Fruit fly (Drosophila melanogaster) whole organism, embryonic: Measurements from ENCODE around the gene cmb.

ENCODE experiments used
- Bteb2 ChIP-seq: fragments of 200-800 bp; sonication (Bioruptor generic); optimal IDR thresholded peaks from 2 replicates; lab custom pipeline; 2016; ENCODE audit warnings: missing biosample characterization, missing genetic modification characterization
- C15 ChIP-seq: fragments of 200-800 bp; sonication (Bioruptor generic); IDR thresholded peaks from 3 replicates; pipeline ENCODE4 v1.3.6; 2022; ENCODE audit warnings: missing biosample characterization, missing genetic modification characterization
- CG10274 ChIP-seq: fragments of 200-800 bp; sonication (Bioruptor generic); optimal IDR thresholded peaks from 3 replicates; lab custom pipeline; 2017; ENCODE audit warnings: missing biosample characterization, mild to moderate bottlenecking, missing genetic modification characterization
- CG10321 ChIP-seq: fragments of 200-800 bp; sonication (Bioruptor generic); IDR thresholded peaks from 2 replicates; pipeline ENCODE4 v1.3.6; 2022; ENCODE audit warnings: missing biosample characterization, missing genetic modification characterization
- CG11456 ChIP-seq: fragments of 200-800 bp; sonication (Bioruptor generic); IDR thresholded peaks from 3 replicates; pipeline ENCODE4 v1.3.6; 2022; ENCODE audit warnings: missing biosample characterization, missing genetic modification characterization
- CG11695 ChIP-seq: fragments of 200-800 bp; sonication (Bioruptor generic); IDR thresholded peaks from 3 replicates; pipeline ENCODE4 v1.3.6; 2022; ENCODE audit warnings: missing biosample characterization, missing genetic modification characterization
- CG12071 ChIP-seq: fragments of 200-800 bp; sonication (Bioruptor generic); optimal IDR thresholded peaks from 3 replicates; lab custom pipeline; 2018; ENCODE audit warnings: missing biosample characterization, mild to moderate bottlenecking, missing genetic modification characterization
- CG12155 ChIP-seq: fragments of 200-800 bp; sonication (Bioruptor generic); optimal IDR thresholded peaks from 3 replicates; lab custom pipeline; 2016; ENCODE audit warnings: missing biosample characterization, missing genetic modification characterization
- CG13287 ChIP-seq: fragments of 200-800 bp; sonication (Bioruptor generic); IDR thresholded peaks from 2 replicates; pipeline ENCODE4 v1.3.6; 2022; ENCODE audit warnings: missing biosample characterization, missing genetic modification characterization; ENCODE audit not compliant: partially characterized antibody
- CG13424 ChIP-seq: fragments of 200-800 bp; sonication (Bioruptor generic); optimal IDR thresholded peaks from 2 replicates; lab custom pipeline; 2019; ENCODE audit warnings: missing biosample characterization, mild to moderate bottlenecking, missing genetic modification characterization, moderate library complexity
- CG1647 ChIP-seq: fragments of 200-800 bp; sonication (Bioruptor generic); optimal IDR thresholded peaks from 3 replicates; lab custom pipeline; 2016; ENCODE audit warnings: missing biosample characterization, missing genetic modification characterization
- CG2678 ChIP-seq: fragments of 200-800 bp; sonication (Bioruptor generic); optimal IDR thresholded peaks from 3 replicates; lab custom pipeline; 2019; ENCODE audit warnings: missing biosample characterization, mild to moderate bottlenecking, missing genetic modification characterization, moderate library complexity
- CG2712 ChIP-seq: fragments of 200-800 bp; optimal IDR thresholded peaks from 3 replicates; lab custom pipeline; 2019; ENCODE audit warnings: missing biosample characterization, mild to moderate bottlenecking, missing genetic modification characterization, moderate library complexity
- CG34224 ChIP-seq: fragments of 200-800 bp; sonication (Bioruptor generic); IDR thresholded peaks from 3 replicates; pipeline ENCODE4 v1.3.6; 2022; ENCODE audit warnings: missing biosample characterization, missing genetic modification characterization; ENCODE audit not compliant: partially characterized antibody
- CG3847 ChIP-seq: fragments of 200-800 bp; sonication (Bioruptor generic); IDR thresholded peaks from 2 replicates; pipeline ENCODE4 v1.3.6; 2022; ENCODE audit warnings: missing biosample characterization, missing genetic modification characterization
- CG4617 ChIP-seq: fragments of 200-800 bp; sonication (Bioruptor generic); optimal IDR thresholded peaks from 3 replicates; lab custom pipeline; 2016; ENCODE audit warnings: missing biosample characterization, missing genetic modification characterization, borderline replicate concordance
- Doc3 ChIP-seq: fragments of 200-800 bp; sonication (Bioruptor generic); IDR thresholded peaks from 3 replicates; pipeline ENCODE4 v1.3.6; 2022; ENCODE audit warnings: missing biosample characterization, missing genetic modification characterization; ENCODE audit not compliant: partially characterized antibody
- MESR4 ChIP-seq: fragments of 200-800 bp; sonication (Bioruptor generic); optimal IDR thresholded peaks from 2 replicates; lab custom pipeline; 2018; ENCODE audit warnings: missing biosample characterization, mild to moderate bottlenecking, missing genetic modification characterization, moderate library complexity
- Med ChIP-seq: fragments of 200-800 bp; sonication (Bioruptor generic); peaks from one replicate; lab custom pipeline; 2016; ENCODE audit warnings: missing biosample characterization, missing genetic modification characterization, mild to moderate bottlenecking, inconsistent platforms, moderate library complexity
- Mes4 ChIP-seq: fragments of 200-800 bp; sonication (Bioruptor generic); optimal IDR thresholded peaks from 2 replicates; lab custom pipeline; 2016; ENCODE audit warnings: missing biosample characterization, missing genetic modification characterization
- PHDP ChIP-seq: fragments of 200-800 bp; sonication (Bioruptor generic); optimal IDR thresholded peaks from 3 replicates; lab custom pipeline; 2018; ENCODE audit warnings: missing biosample characterization, mild to moderate bottlenecking, missing genetic modification characterization, moderate library complexity
- Trl ChIP-seq, 3 experiments: fragments of >200 bp in 2 of 3; fragments of 200-800 bp in 1 of 3; sonication (Bioruptor generic) in 1 of 3; optimal IDR thresholded peaks; 2 replicates in 1 of 3; 3 replicates in 2 of 3; lab custom pipeline; 2016 to 2017; ENCODE audit warnings: missing biosample characterization in 1 of 3, missing genetic modification characterization in 1 of 3
- Xrp1 ChIP-seq: fragments of 200-800 bp; sonication (Bioruptor generic); IDR thresholded peaks from 2 replicates; pipeline ENCODE4 v1.3.6; 2022; ENCODE audit warnings: missing biosample characterization, missing genetic modification characterization
- YL-1 ChIP-seq: fragments of 200-800 bp; sonication (Bioruptor generic); optimal IDR thresholded peaks from 3 replicates; lab custom pipeline; 2017; ENCODE audit warnings: missing biosample characterization, mild to moderate bottlenecking, missing genetic modification characterization
- abd-A ChIP-seq: fragments of 200-800 bp; sonication (Bioruptor generic); optimal IDR thresholded peaks from 3 replicates; lab custom pipeline; 2019; ENCODE audit warnings: missing biosample characterization, mild to moderate bottlenecking, missing genetic modification characterization, moderate library complexity
- ash1 ChIP-seq: fragments of 200-800 bp; sonication (Bioruptor generic); optimal IDR thresholded peaks from 2 replicates; lab custom pipeline; 2018; ENCODE audit warnings: missing biosample characterization, mild to moderate bottlenecking, missing genetic modification characterization
- ato ChIP-seq: fragments of 200-800 bp; sonication (Bioruptor generic); IDR thresholded peaks from 2 replicates; pipeline ENCODE4 v1.3.6; 2022; ENCODE audit warnings: missing biosample characterization, missing genetic modification characterization; ENCODE audit not compliant: partially characterized antibody
- bsh ChIP-seq, 2 experiments: fragments of 200-800 bp; sonication (Bioruptor generic); optimal IDR thresholded peaks; 2 replicates each; lab custom pipeline; 2017 to 2018; ENCODE audit warnings: mild to moderate bottlenecking in 2 of 2, missing biosample characterization in 2 of 2, missing genetic modification characterization in 2 of 2, moderate library complexity in 1 of 2
- cad ChIP-seq: fragments of >200 bp; optimal IDR thresholded peaks from 2 replicates; lab custom pipeline; 2017; ENCODE audit warnings: missing biosample characterization, missing genetic modification characterization
- crol ChIP-seq: fragments of 200-800 bp; sonication (Bioruptor generic); IDR thresholded peaks from 2 replicates; pipeline ENCODE4 v1.3.6; 2022; ENCODE audit warnings: missing biosample characterization, missing genetic modification characterization
- gce ChIP-seq: fragments of 200-800 bp; sonication (Bioruptor generic); IDR thresholded peaks from 3 replicates; pipeline ENCODE4 v1.3.6; 2022; ENCODE audit warnings: missing biosample characterization, missing genetic modification characterization
- grau ChIP-seq: fragments of 200-800 bp; optimal IDR thresholded peaks from 3 replicates; lab custom pipeline; 2019; ENCODE audit warnings: missing biosample characterization, mild to moderate bottlenecking, missing genetic modification characterization, moderate library complexity
- hbn ChIP-seq: fragments of 200-800 bp; sonication (Bioruptor generic); IDR thresholded peaks from 2 replicates; pipeline ENCODE4 v1.3.6; 2022; ENCODE audit warnings: missing biosample characterization, missing genetic modification characterization; ENCODE audit not compliant: partially characterized antibody
- jumu ChIP-seq: fragments of 200-800 bp; sonication (Bioruptor generic); optimal IDR thresholded peaks from 3 replicates; lab custom pipeline; 2016; ENCODE audit warnings: missing biosample characterization, missing genetic modification characterization
- kay ChIP-seq: fragments of 200-800 bp; sonication (Bioruptor generic); optimal IDR thresholded peaks from 2 replicates; lab custom pipeline; 2016; ENCODE audit warnings: missing biosample characterization, missing genetic modification characterization
- nom ChIP-seq: fragments of 200-800 bp; sonication (Bioruptor generic); optimal IDR thresholded peaks from 2 replicates; lab custom pipeline; 2017; ENCODE audit warnings: missing biosample characterization, missing genetic modification characterization, mild to moderate bottlenecking, moderate library complexity, missing genetic modification reagents
- pb ChIP-seq: fragments of 200-800 bp; sonication (Bioruptor generic); optimal IDR thresholded peaks from 3 replicates; lab custom pipeline; 2016; ENCODE audit warnings: missing biosample characterization, missing genetic modification characterization
- row ChIP-seq: fragments of 200-800 bp; sonication (Bioruptor generic); IDR thresholded peaks from 3 replicates; pipeline ENCODE4 v1.3.6; 2022; ENCODE audit warnings: missing biosample characterization, missing genetic modification characterization
- sr ChIP-seq: fragments of 200-800 bp; sonication (Bioruptor generic); IDR thresholded peaks from 3 replicates; pipeline ENCODE4 v1.3.6; 2022; ENCODE audit warnings: missing biosample characterization, missing genetic modification characterization
- tin ChIP-seq: fragments of 200-800 bp; sonication (Bioruptor generic); optimal IDR thresholded peaks from 3 replicates; lab custom pipeline; 2016; ENCODE audit warnings: missing biosample characterization, missing genetic modification characterization
- vnd ChIP-seq: fragments of 200-800 bp; sonication (Bioruptor generic); IDR thresholded peaks from 3 replicates; pipeline ENCODE4 v1.3.6; 2022; ENCODE audit warnings: missing biosample characterization, missing genetic modification characterization; ENCODE audit not compliant: partially characterized antibody

cmb gene

dm6 chr3L:13486041-13486859 lies 43.9 kb downstream of the cmb start, which contains the start of the genes Abp1 and Tgi (continued):
- TF ChIP-seq ash1 (GFP tag; lab: Kevin White, UChicago) (no peak), Bteb2 (GFP tag; lab: Kevin White, UChicago) (peak; percentile 39), grau (peak; percentile 26), CG1647 (GFP tag; lab: Kevin White, UChicago) (peak; percentile 43), tin (peak; percentile 25), jumu (GFP tag; lab: Kevin White, UChicago) (peak; percentile 19), CG13287 (GFP tag; lab: Robert Waterston, UW) (peak; percentile 80), cad (GFP tag; lab: Kevin White, UChicago) (no peak), CG10321 (GFP tag; lab: Robert Waterston, UW) (no peak), Trl (optimal IDR thresholded peaks at IDR 0.05; lab: Kevin White, UChicago) (no peak), Trl (GFP tag; optimal IDR thresholded peaks at IDR 0.05; lab: Kevin White, UChicago) (no peak), CG3847 (GFP tag; lab: Robert Waterston, UW) (peak; percentile 67), ato (peak; percentile 79), CG2712 (tag; lab: Kevin White, UChicago) (peak; percentile 7), CG12155 (GFP tag; lab: Kevin White, UChicago) (peak; percentile 23), CG11456 (GFP tag; lab: Robert Waterston, UW) (peak; percentile 77)

- TF ChIP-seq CG4617 (GFP tag; lab: Kevin White, UChicago) = peak; percentile 16
- TF ChIP-seq vnd = 0 out of 3 replicates have a peak, but pooled peaks have one; percentile 1
- peak; percentile 5; the same call in 1 of the 2 replicates for TF ChIP-seq CG13287 (GFP tag; lab: Robert Waterston, UW)
- TF ChIP-seq C15 = no peak
- TF ChIP-seq CG12071 = peak; percentile 20
- TF ChIP-seq CG34224 (GFP tag; lab: Robert Waterston, UW) = 0 out of 3 replicates have a peak, but pooled peaks have one; percentile 9
- peak; percentile 31; the same call in 1 of the 3 replicates for TF ChIP-seq CG11695 (GFP tag; lab: Robert Waterston, UW)
- no peak for TF ChIP-seq kay (GFP tag; lab: Kevin White, UChicago)
- peak; percentile 2 for TF ChIP-seq pb (GFP tag; lab: Kevin White, UChicago)
- no peak for TF ChIP-seq CG2678 (tag; lab: Kevin White, UChicago)
- 0 out of 2 replicates have a peak, but pooled peaks have one; percentile 20 for TF ChIP-seq Xrp1 (GFP tag; lab: Robert Waterston, UW)
- TF ChIP-seq CG13424 (tag; lab: Kevin White, UChicago) = no peak
- 0 out of 2 replicates have a peak, but pooled peaks have one; percentile 2 for TF ChIP-seq hbn
- TF ChIP-seq PHDP (tag; lab: Kevin White, UChicago) = no peak
- peak; percentile 14 for TF ChIP-seq YL-1 (GFP tag; lab: Kevin White, UChicago)
- TF ChIP-seq nom = peak; percentile 51
- TF ChIP-seq CG10274 (GFP tag; lab: Kevin White, UChicago) = no peak
- TF ChIP-seq Mes4 (GFP tag; lab: Kevin White, UChicago) = no peak
- TF ChIP-seq sr (GFP tag; lab: Robert Waterston, UW) = 0 out of 3 replicates have a peak, but pooled peaks have one; percentile 10
- 0 out of 3 replicates have a peak, but pooled peaks have one; percentile 4 for TF ChIP-seq row (GFP tag; lab: Robert Waterston, UW)
- peak in 1 of 2 experiments; percentile 33 for TF ChIP-seq bsh (GFP tag; optimal IDR thresholded peaks at IDR 0.05; lab: Kevin White, UChicago)
- no peak for TF ChIP-seq gce (GFP tag; lab: Robert Waterston, UW)
- 0 out of 3 replicates have a peak, but pooled peaks have one; percentile 44 for TF ChIP-seq Doc3 (GFP tag; lab: Robert Waterston, UW)
- TF ChIP-seq abd-A = no peak
- TF ChIP-seq Med = peak; percentile 72
- TF ChIP-seq MESR4 (GFP tag; lab: Kevin White, UChicago) = peak; percentile 95
- TF ChIP-seq crol (GFP tag; lab: Robert Waterston, UW) = peak; percentile 88
- TF ChIP-seq, all 482 proteins: peak for 18
These were observed 44.5 kb downstream of the cmb start for dm6 chr3L:13486860-13487404.
